Fruit fly (Drosophila melanogaster) whole organism, embryonic: ENCODE measurements around the gene CG8176.

Experiments
- B-H1 ChIP-seq: fragments of 200-800 bp; sonication (Bioruptor generic); IDR thresholded peaks from 3 replicates; pipeline ENCODE4 v1.3.6; 2022; ENCODE audit warnings: missing biosample characterization, missing genetic modification characterization
- CG10274 ChIP-seq: fragments of 200-800 bp; sonication (Bioruptor generic); optimal IDR thresholded peaks from 3 replicates; lab custom pipeline; 2017; ENCODE audit warnings: missing biosample characterization, mild to moderate bottlenecking, missing genetic modification characterization
- CG10431 ChIP-seq: fragments of 200-800 bp; sonication (Bioruptor generic); optimal IDR thresholded peaks from 3 replicates; lab custom pipeline; 2018; ENCODE audit warnings: missing biosample characterization, mild to moderate bottlenecking, missing genetic modification characterization
- CG12155 ChIP-seq: fragments of 200-800 bp; sonication (Bioruptor generic); optimal IDR thresholded peaks from 3 replicates; lab custom pipeline; 2016; ENCODE audit warnings: missing biosample characterization, missing genetic modification characterization
- CG13424 ChIP-seq: fragments of 200-800 bp; sonication (Bioruptor generic); optimal IDR thresholded peaks from 2 replicates; lab custom pipeline; 2019; ENCODE audit warnings: missing biosample characterization, mild to moderate bottlenecking, missing genetic modification characterization, moderate library complexity
- CG18262 ChIP-seq: fragments of 200-800 bp; optimal IDR thresholded peaks from 3 replicates; lab custom pipeline; 2019; ENCODE audit warnings: missing biosample characterization, mild to moderate bottlenecking, missing genetic modification characterization, moderate library complexity
- CG18599 ChIP-seq: fragments of 200-800 bp; sonication (Bioruptor generic); optimal IDR thresholded peaks from 3 replicates; lab custom pipeline; 2017; ENCODE audit warnings: missing biosample characterization, missing genetic modification characterization, mild to moderate bottlenecking, moderate library complexity, missing genetic modification reagents
- CG2116 ChIP-seq: fragments of 200-800 bp; sonication (Bioruptor generic); optimal IDR thresholded peaks from 3 replicates; lab custom pipeline; 2018; ENCODE audit warnings: missing biosample characterization, mild to moderate bottlenecking, missing genetic modification characterization
- CG4617 ChIP-seq: fragments of 200-800 bp; sonication (Bioruptor generic); optimal IDR thresholded peaks from 3 replicates; lab custom pipeline; 2016; ENCODE audit warnings: missing biosample characterization, missing genetic modification characterization, borderline replicate concordance
- CG6254 ChIP-seq: fragments of 200-800 bp; sonication (Bioruptor generic); optimal IDR thresholded peaks from 3 replicates; lab custom pipeline; 2017; ENCODE audit warnings: mild to moderate bottlenecking, missing biosample characterization, missing genetic modification reagents, missing genetic modification characterization
- CG6683 ChIP-seq: fragments of 200-800 bp; sonication (Bioruptor generic); optimal IDR thresholded peaks from 2 replicates; lab custom pipeline; 2017; ENCODE audit warnings: missing biosample characterization, mild to moderate bottlenecking, missing genetic modification characterization, missing genetic modification reagents
- CG7372 ChIP-seq: fragments of 200-800 bp; sonication (Bioruptor generic); IDR thresholded peaks from 2 replicates; pipeline ENCODE4 v1.3.6; 2022; ENCODE audit warnings: missing biosample characterization, missing genetic modification characterization
- CG7786 ChIP-seq: fragments of 200-800 bp; sonication (Bioruptor generic); optimal IDR thresholded peaks from 2 replicates; lab custom pipeline; 2016; ENCODE audit warnings: missing biosample characterization, missing genetic modification characterization
- CG7987 ChIP-seq: fragments of 200-800 bp; sonication (Bioruptor generic); optimal IDR thresholded peaks from 2 replicates; lab custom pipeline; 2018; ENCODE audit warnings: missing biosample characterization, mild to moderate bottlenecking, missing genetic modification characterization, moderate library complexity
- CG9876 ChIP-seq: fragments of 200-800 bp; sonication (Bioruptor generic); optimal IDR thresholded peaks from 2 replicates; lab custom pipeline; 2016; ENCODE audit warnings: missing biosample characterization, missing genetic modification characterization
- Dek ChIP-seq: fragments of 200-800 bp; sonication (Bioruptor generic); optimal IDR thresholded peaks from 3 replicates; lab custom pipeline; 2019; ENCODE audit warnings: missing biosample characterization, mild to moderate bottlenecking, missing genetic modification characterization, moderate library complexity
- Dip2 ChIP-seq: fragments of 200-800 bp; sonication (Bioruptor generic); IDR thresholded peaks from 2 replicates; pipeline ENCODE4 v1.3.6; 2022; ENCODE audit warnings: missing biosample characterization, missing genetic modification characterization
- H2.0 ChIP-seq: fragments of 200-800 bp; sonication (Bioruptor generic); IDR thresholded peaks from 2 replicates; pipeline ENCODE4 v1.3.6; 2022; ENCODE audit warnings: missing biosample characterization, missing genetic modification characterization
- HHEX ChIP-seq: fragments of 200-800 bp; sonication (Bioruptor generic); optimal IDR thresholded peaks from 3 replicates; lab custom pipeline; 2017; ENCODE audit warnings: missing biosample characterization, mild to moderate bottlenecking, missing genetic modification characterization, missing genetic modification reagents
- Hr51 ChIP-seq, 2 experiments: fragments of 200-800 bp; sonication (Bioruptor generic); optimal IDR thresholded peaks; 2 replicates in 1 of 2; 3 replicates in 1 of 2; lab custom pipeline; 2016 to 2018; ENCODE audit warnings: missing biosample characterization in 2 of 2, missing genetic modification characterization in 2 of 2, mild to moderate bottlenecking in 1 of 2, moderate library complexity in 1 of 2
- NK7.1 ChIP-seq: fragments of 200-800 bp; sonication (Bioruptor generic); optimal IDR thresholded peaks from 3 replicates; lab custom pipeline; 2016; ENCODE audit warnings: missing biosample characterization, missing genetic modification characterization
- Neu2 ChIP-seq: fragments of 200-800 bp; sonication (Bioruptor generic); optimal IDR thresholded peaks from 3 replicates; lab custom pipeline; 2016; ENCODE audit warnings: missing biosample characterization, missing genetic modification characterization, borderline replicate concordance
- Poxn ChIP-seq: fragments of 200-800 bp; sonication (Bioruptor generic); IDR thresholded peaks from 2 replicates; pipeline ENCODE4 v1.3.6; 2022; ENCODE audit warnings: missing biosample characterization, missing genetic modification characterization
- Ssrp ChIP-seq: fragments of 200-800 bp; sonication (Bioruptor generic); optimal IDR thresholded peaks from 2 replicates; lab custom pipeline; 2018; ENCODE audit warnings: missing biosample characterization, mild to moderate bottlenecking, missing genetic modification characterization, moderate library complexity
- ase ChIP-seq: fragments of 200-800 bp; sonication (Bioruptor generic); IDR thresholded peaks from 3 replicates; pipeline ENCODE4 v1.3.6; 2022; ENCODE audit warnings: missing biosample characterization, missing genetic modification characterization
- chinmo ChIP-seq: fragments of 200-800 bp; sonication (Bioruptor generic); IDR thresholded peaks from 4 replicates; pipeline ENCODE4 v1.3.6; 2022; ENCODE audit warnings: missing biosample characterization, missing genetic modification characterization; ENCODE audit not compliant: partially characterized antibody
- dati ChIP-seq: fragments of 200-800 bp; sonication (Bioruptor generic); IDR thresholded peaks from 2 replicates; pipeline ENCODE4 v1.3.6; 2022; ENCODE audit warnings: missing biosample characterization, missing genetic modification characterization
- dm ChIP-seq: fragments of 200-800 bp; sonication (Bioruptor generic); optimal IDR thresholded peaks from 3 replicates; lab custom pipeline; 2016; ENCODE audit warnings: missing biosample characterization, missing genetic modification characterization
- en ChIP-seq: fragments of 200-800 bp; sonication (Bioruptor generic); optimal IDR thresholded peaks from 2 replicates; lab custom pipeline; 2016; ENCODE audit warnings: missing biosample characterization, missing genetic modification characterization
- eve ChIP-seq, 2 experiments: fragments of >200 bp; optimal IDR thresholded peaks; 2 replicates each; lab custom pipeline; 2017; ENCODE audit warnings: missing biosample characterization in 2 of 2, missing genetic modification characterization in 2 of 2
- exex ChIP-seq: fragments of 200-800 bp; sonication (Bioruptor generic); optimal IDR thresholded peaks from 4 replicates; lab custom pipeline; 2018; ENCODE audit warnings: missing biosample characterization, mild to moderate bottlenecking, missing genetic modification characterization, moderate library complexity
- gce ChIP-seq: fragments of 200-800 bp; sonication (Bioruptor generic); IDR thresholded peaks from 3 replicates; pipeline ENCODE4 v1.3.6; 2022; ENCODE audit warnings: missing biosample characterization, missing genetic modification characterization
- gcm2 ChIP-seq: fragments of 200-800 bp; sonication (Bioruptor generic); optimal IDR thresholded peaks from 2 replicates; lab custom pipeline; 2016; ENCODE audit warnings: missing biosample characterization, missing genetic modification characterization
- grn ChIP-seq: fragments of 200-800 bp; sonication (Bioruptor generic); optimal IDR thresholded peaks from 3 replicates; lab custom pipeline; 2017; ENCODE audit warnings: missing biosample characterization, missing genetic modification characterization
- gt ChIP-seq: fragments of 200-800 bp; sonication (Bioruptor generic); IDR thresholded peaks from 2 replicates; pipeline ENCODE4 v1.3.6; 2022; ENCODE audit warnings: missing biosample characterization, missing genetic modification characterization
- hbn ChIP-seq: fragments of 200-800 bp; sonication (Bioruptor generic); IDR thresholded peaks from 2 replicates; pipeline ENCODE4 v1.3.6; 2022; ENCODE audit warnings: missing biosample characterization, missing genetic modification characterization; ENCODE audit not compliant: partially characterized antibody
- lilli ChIP-seq: fragments of 200-800 bp; sonication (Bioruptor generic); optimal IDR thresholded peaks from 3 replicates; lab custom pipeline; 2016; ENCODE audit warnings: missing biosample characterization, missing genetic modification characterization
- nerfin-2 ChIP-seq: fragments of 200-800 bp; sonication (Bioruptor generic); IDR thresholded peaks from 2 replicates; pipeline ENCODE4 v1.3.6; 2022; ENCODE audit warnings: missing biosample characterization, missing genetic modification characterization; ENCODE audit not compliant: partially characterized antibody
- odd ChIP-seq: fragments of 200-800 bp; sonication (Bioruptor generic); optimal IDR thresholded peaks from 2 replicates; lab custom pipeline; 2017; ENCODE audit warnings: missing biosample characterization, mild to moderate bottlenecking, missing genetic modification characterization
- pita ChIP-seq: fragments of 200-800 bp; sonication (Bioruptor generic); optimal IDR thresholded peaks from 2 replicates; lab custom pipeline; 2017; ENCODE audit warnings: missing biosample characterization, mild to moderate bottlenecking, missing genetic modification characterization
- scrt ChIP-seq: fragments of 200-800 bp; sonication (Bioruptor generic); optimal IDR thresholded peaks from 2 replicates; lab custom pipeline; 2018; ENCODE audit warnings: missing biosample characterization, mild to moderate bottlenecking, missing genetic modification characterization, moderate library complexity
- sens-2 ChIP-seq: fragments of 200-800 bp; sonication (Bioruptor generic); IDR thresholded peaks from 2 replicates; pipeline ENCODE4 v1.3.6; 2022; ENCODE audit warnings: missing biosample characterization, missing genetic modification characterization
- seq ChIP-seq: fragments of 200-800 bp; sonication (Bioruptor generic); IDR thresholded peaks from 2 replicates; pipeline ENCODE4 v1.3.6; 2022; ENCODE audit warnings: missing biosample characterization, missing genetic modification characterization
- sisA ChIP-seq: fragments of 200-800 bp; sonication (Bioruptor generic); IDR thresholded peaks from 2 replicates; pipeline ENCODE4 v1.3.6; 2022; ENCODE audit warnings: missing biosample characterization, missing genetic modification characterization
- so ChIP-seq: fragments of 200-800 bp; sonication (Bioruptor generic); IDR thresholded peaks from 3 replicates; pipeline ENCODE4 v1.3.6; 2022; ENCODE audit warnings: missing biosample characterization, missing genetic modification characterization
- toy ChIP-seq: fragments of 200-800 bp; sonication (Bioruptor generic); IDR thresholded peaks from 2 replicates; pipeline ENCODE4 v1.3.6; 2022; ENCODE audit warnings: missing biosample characterization, missing genetic modification characterization
- tup ChIP-seq: fragments of 200-800 bp; sonication (Bioruptor generic); optimal IDR thresholded peaks from 2 replicates; lab custom pipeline; 2016; ENCODE audit warnings: missing biosample characterization, mild to moderate bottlenecking, missing genetic modification characterization, moderate library complexity
- yki ChIP-seq: fragments of >200 bp; optimal IDR thresholded peaks from 3 replicates; lab custom pipeline; 2018

The CG8176 gene

dm6 chr3R:9527907-9528842, 12.4 kb downstream of the CG8176 start (continued):
- no peak for TF ChIP-seq CG10431 (GFP tag; lab: Kevin White, UChicago)
- peak; percentile 68 for TF ChIP-seq dati (GFP tag; lab: Robert Waterston, UW)
- peak; percentile 70 for TF ChIP-seq CG12155 (GFP tag; lab: Kevin White, UChicago)
- peak; percentile 79 for TF ChIP-seq CG10274
- TF ChIP-seq CG2116, result peak; percentile 25
- TF ChIP-seq CG18599 (GFP tag; lab: Kevin White, UChicago), result peak; percentile 97
- peak; percentile 85 for TF ChIP-seq ase (GFP tag; lab: Robert Waterston, UW)
- peak; percentile 87; the same call in 2 of the 3 replicates for TF ChIP-seq so
- peak; percentile 42 for TF ChIP-seq Ssrp (tag; lab: Kevin White, UChicago)
- peak; percentile 61 for TF ChIP-seq tup (GFP tag; lab: Kevin White, UChicago)
- TF ChIP-seq CG18262, result peak; percentile 78
- TF ChIP-seq sisA (GFP tag; lab: Robert Waterston, UW), result peak; percentile 86
- TF ChIP-seq CG7987 (GFP tag; lab: Kevin White, UChicago), result peak; percentile 92
- TF ChIP-seq hbn (GFP tag; lab: Robert Waterston, UW), result no peak
- peak; percentile 82; the same call in 2 of the 3 replicates for TF ChIP-seq gce
- peak; percentile 63 for TF ChIP-seq CG13424 (tag; lab: Kevin White, UChicago)
- TF ChIP-seq Dip2 (GFP tag; lab: Robert Waterston, UW), result peak; percentile 27; the same call in 1 of the 2 replicates
- TF ChIP-seq sens-2, result peak; percentile 72
- TF ChIP-seq CG4617 (GFP tag; lab: Kevin White, UChicago), result no peak
- TF ChIP-seq CG6254 (GFP tag; lab: Kevin White, UChicago), result peak; percentile 65
- peak; percentile 86 for TF ChIP-seq exex (tag; lab: Kevin White, UChicago)
- TF ChIP-seq B-H1, result peak; percentile 89
- peak; percentile 64; the same call in 1 of the 2 replicates for TF ChIP-seq Poxn (GFP tag; lab: Robert Waterston, UW)
- TF ChIP-seq CG7372, result peak; percentile 85
- peak; percentile 86 for TF ChIP-seq CG6683 (GFP tag; lab: Kevin White, UChicago)
- peak; percentile 51 for TF ChIP-seq gcm2 (GFP tag; lab: Kevin White, UChicago)
- TF ChIP-seq Neu2 (GFP tag; lab: Kevin White, UChicago), result peak; percentile 61
- peak; percentile 87 for TF ChIP-seq CG7786 (GFP tag; lab: Kevin White, UChicago)
- TF ChIP-seq pita (GFP tag; lab: Kevin White, UChicago), result no peak
- peak; percentile 84 for TF ChIP-seq toy (GFP tag; lab: Robert Waterston, UW)
- peak; percentile 82 for TF ChIP-seq H2.0
- peak; percentile 90 for TF ChIP-seq lilli (GFP tag; lab: Kevin White, UChicago)
- 0 out of 2 replicates have a peak, but pooled peaks have one; percentile 28 for TF ChIP-seq nerfin-2 (GFP tag; lab: Robert Waterston, UW)
- peak; percentile 54 for TF ChIP-seq dm (GFP tag; lab: Kevin White, UChicago)
- no peak for TF ChIP-seq gt (GFP tag; lab: Robert Waterston, UW)
- TF ChIP-seq Hr51 (GFP tag; optimal IDR thresholded peaks at IDR 0.05; lab: Kevin White, UChicago), result peak in 1 of 2 experiments; percentile 65
- TF ChIP-seq en (GFP tag; lab: Kevin White, UChicago), result peak; percentile 70
- peak; percentile 72 for TF ChIP-seq seq (GFP tag; lab: Robert Waterston, UW)
- peak; percentile 83; the same call in 3 of the 4 replicates for TF ChIP-seq chinmo
- peak; percentile 73 for TF ChIP-seq odd
- TF ChIP-seq CG9876 (GFP tag; lab: Kevin White, UChicago), result peak; percentile 68
- no peak for TF ChIP-seq yki (lab: Kevin White, UChicago)
- TF ChIP-seq HHEX (GFP tag; lab: Kevin White, UChicago), result peak; percentile 93
- peak; percentile 70 for TF ChIP-seq grn (GFP tag; lab: Kevin White, UChicago)
- TF ChIP-seq NK7.1 (GFP tag; lab: Kevin White, UChicago), result peak; percentile 86
- TF ChIP-seq Dek, result peak; percentile 83
- TF ChIP-seq scrt (GFP tag; lab: Kevin White, UChicago), result peak; percentile 87
- no peak for TF ChIP-seq eve (GFP tag; optimal IDR thresholded peaks at IDR 0.05; lab: Kevin White, UChicago)
